Fruit fly (Drosophila melanogaster) whole organism, embryonic: ENCODE results near the gene Lsp1alpha.

Source experiments
- Abd-B ChIP-seq: fragments of 200-800 bp; sonication (Bioruptor generic); optimal IDR thresholded peaks from 2 replicates; lab custom pipeline; 2018; ENCODE audit warnings: missing biosample characterization, mild to moderate bottlenecking, missing genetic modification characterization, moderate library complexity
- Ada2b ChIP-seq: fragments of 200-800 bp; sonication (Bioruptor generic); IDR thresholded peaks from 2 replicates; pipeline ENCODE4 v1.3.6; 2022; ENCODE audit warnings: missing biosample characterization, missing genetic modification characterization
- Atf6 ChIP-seq: fragments of 200-800 bp; sonication (Bioruptor generic); IDR thresholded peaks from 2 replicates; pipeline ENCODE4 v1.3.6; 2022; ENCODE audit warnings: missing biosample characterization, missing genetic modification characterization
- Blimp-1 ChIP-seq: fragments of 200-800 bp; sonication (Bioruptor generic); optimal IDR thresholded peaks from 3 replicates; lab custom pipeline; 2018; ENCODE audit warnings: missing biosample characterization, missing genetic modification characterization, mild to moderate bottlenecking, moderate library complexity, missing genetic modification reagents
- CG10565 ChIP-seq: fragments of 200-800 bp; sonication (Bioruptor generic); optimal IDR thresholded peaks from 3 replicates; lab custom pipeline; 2016; ENCODE audit warnings: missing biosample characterization, mild to moderate bottlenecking, missing genetic modification characterization
- CG11085 ChIP-seq: fragments of 200-800 bp; sonication (Bioruptor generic); IDR thresholded peaks from 2 replicates; pipeline ENCODE4 v1.3.6; 2022; ENCODE audit warnings: missing biosample characterization, missing genetic modification characterization
- CG11247 ChIP-seq: fragments of 200-800 bp; sonication (Bioruptor generic); IDR thresholded peaks from 2 replicates; pipeline ENCODE4 v1.3.6; 2022; ENCODE audit warnings: missing biosample characterization, missing genetic modification characterization
- CG11560 ChIP-seq: fragments of 200-800 bp; sonication (Bioruptor generic); IDR thresholded peaks from 3 replicates; pipeline ENCODE4 v1.3.6; 2022; ENCODE audit warnings: missing biosample characterization, missing genetic modification characterization
- CG12219 ChIP-seq: fragments of 200-800 bp; sonication (Bioruptor generic); optimal IDR thresholded peaks from 3 replicates; lab custom pipeline; 2018; ENCODE audit warnings: missing biosample characterization, mild to moderate bottlenecking, missing genetic modification characterization
- CG15601 ChIP-seq: fragments of 200-800 bp; sonication (Bioruptor generic); optimal IDR thresholded peaks from 3 replicates; lab custom pipeline; 2019; ENCODE audit warnings: missing biosample characterization, mild to moderate bottlenecking, missing genetic modification characterization, moderate library complexity
- CG2199 ChIP-seq: fragments of 200-800 bp; sonication (Bioruptor generic); IDR thresholded peaks from 3 replicates; pipeline ENCODE4 v1.3.6; 2022; ENCODE audit warnings: missing biosample characterization, missing genetic modification characterization
- CG42726 ChIP-seq: fragments of 200-800 bp; sonication (Bioruptor generic); IDR thresholded peaks from 2 replicates; pipeline ENCODE4 v1.3.6; 2022; ENCODE audit warnings: missing biosample characterization, missing genetic modification characterization; ENCODE audit not compliant: partially characterized antibody
- CG4328 ChIP-seq: fragments of 200-800 bp; sonication (Bioruptor generic); optimal IDR thresholded peaks from 3 replicates; lab custom pipeline; 2017; ENCODE audit warnings: missing biosample characterization, missing genetic modification reagents, missing genetic modification characterization
- CG4424 ChIP-seq: fragments of 200-800 bp; sonication (Bioruptor generic); optimal IDR thresholded peaks from 3 replicates; lab custom pipeline; 2016; ENCODE audit warnings: missing biosample characterization, missing genetic modification characterization
- CG4707 ChIP-seq: fragments of 200-800 bp; sonication (Bioruptor generic); optimal IDR thresholded peaks from 2 replicates; lab custom pipeline; 2018; ENCODE audit warnings: missing biosample characterization, mild to moderate bottlenecking, missing genetic modification characterization, moderate library complexity
- CG4820 ChIP-seq: fragments of 200-800 bp; sonication (Bioruptor generic); optimal IDR thresholded peaks from 3 replicates; lab custom pipeline; 2016; ENCODE audit warnings: missing biosample characterization, missing genetic modification characterization
- CG8089 ChIP-seq: fragments of 200-800 bp; sonication (Bioruptor generic); optimal IDR thresholded peaks from 3 replicates; lab custom pipeline; 2016; ENCODE audit warnings: missing biosample characterization, missing genetic modification characterization
- CG9437 ChIP-seq: fragments of 200-800 bp; sonication (Bioruptor generic); optimal IDR thresholded peaks from 2 replicates; lab custom pipeline; 2018; ENCODE audit warnings: missing biosample characterization, mild to moderate bottlenecking, missing genetic modification characterization
- CHES-1-like ChIP-seq: fragments of 200-800 bp; sonication (Bioruptor generic); optimal IDR thresholded peaks from 2 replicates; lab custom pipeline; 2016; ENCODE audit warnings: missing biosample characterization, missing genetic modification characterization
- Doc2 ChIP-seq: fragments of 200-800 bp; sonication (Bioruptor generic); IDR thresholded peaks from 2 replicates; pipeline ENCODE4 v1.3.6; 2022; ENCODE audit warnings: missing biosample characterization, missing genetic modification characterization
- Gsc ChIP-seq: fragments of 200-800 bp; sonication (Bioruptor generic); IDR thresholded peaks from 2 replicates; pipeline ENCODE4 v1.3.6; 2022; ENCODE audit warnings: missing biosample characterization, missing genetic modification characterization
- HLH4C ChIP-seq: fragments of 200-800 bp; sonication (Bioruptor generic); IDR thresholded peaks from 3 replicates; pipeline ENCODE4 v1.3.6; 2022; ENCODE audit warnings: missing biosample characterization, missing genetic modification characterization; ENCODE audit not compliant: partially characterized antibody
- Meics ChIP-seq: fragments of 200-800 bp; sonication (Bioruptor generic); optimal IDR thresholded peaks from 2 replicates; lab custom pipeline; 2017; ENCODE audit warnings: missing biosample characterization, mild to moderate bottlenecking, missing genetic modification characterization
- Nf-YC ChIP-seq: fragments of 200-800 bp; optimal IDR thresholded peaks from 3 replicates; lab custom pipeline; 2019; ENCODE audit warnings: missing biosample characterization, mild to moderate bottlenecking, missing genetic modification characterization, moderate library complexity
- Opbp ChIP-seq: fragments of 200-800 bp; sonication (Bioruptor generic); IDR thresholded peaks from 3 replicates; pipeline ENCODE4 v1.3.6; 2022; ENCODE audit warnings: missing biosample characterization, missing genetic modification characterization; ENCODE audit not compliant: partially characterized antibody
- Ptx1 ChIP-seq: fragments of 200-800 bp; sonication (Bioruptor generic); IDR thresholded peaks from 2 replicates; pipeline ENCODE4 v1.3.6; 2022; ENCODE audit warnings: missing biosample characterization, missing genetic modification characterization
- Sox100B ChIP-seq: fragments of 200-800 bp; sonication (Bioruptor generic); optimal IDR thresholded peaks from 3 replicates; lab custom pipeline; 2018; ENCODE audit warnings: missing biosample characterization, mild to moderate bottlenecking, missing genetic modification characterization
- Stat92E ChIP-seq, 3 experiments: fragments of >200 bp in 2 of 3; fragments of 200-800 bp in 1 of 3; sonication (Bioruptor generic) in 1 of 3; optimal IDR thresholded peaks; 2 replicates each; lab custom pipeline; 2017 to 2019; ENCODE audit warnings: missing biosample characterization in 3 of 3, missing genetic modification characterization in 3 of 3, mild to moderate bottlenecking in 1 of 3, moderate library complexity in 1 of 3
- Tbp ChIP-seq: fragments of >200 bp; optimal IDR thresholded peaks from 2 replicates; lab custom pipeline; 2018; ENCODE audit warnings: missing biosample characterization, missing genetic modification characterization
- abd-A ChIP-seq: fragments of 200-800 bp; sonication (Bioruptor generic); optimal IDR thresholded peaks from 3 replicates; lab custom pipeline; 2019; ENCODE audit warnings: missing biosample characterization, mild to moderate bottlenecking, missing genetic modification characterization, moderate library complexity
- bsh ChIP-seq, 2 experiments: fragments of 200-800 bp; sonication (Bioruptor generic); optimal IDR thresholded peaks; 2 replicates each; lab custom pipeline; 2017 to 2018; ENCODE audit warnings: mild to moderate bottlenecking in 2 of 2, missing biosample characterization in 2 of 2, missing genetic modification characterization in 2 of 2, moderate library complexity in 1 of 2
- chn ChIP-seq: fragments of 200-800 bp; sonication (Bioruptor generic); optimal IDR thresholded peaks from 2 replicates; lab custom pipeline; 2016; ENCODE audit warnings: missing biosample characterization, missing genetic modification characterization
- corto ChIP-seq: fragments of 200-800 bp; sonication (Bioruptor generic); optimal IDR thresholded peaks from 2 replicates; lab custom pipeline; 2016; ENCODE audit warnings: missing biosample characterization, mild to moderate bottlenecking, missing genetic modification characterization, moderate library complexity
- danr ChIP-seq: fragments of 200-800 bp; sonication (Bioruptor generic); IDR thresholded peaks from 2 replicates; pipeline ENCODE4 v1.3.6; 2022; ENCODE audit warnings: missing biosample characterization, missing genetic modification characterization
- dmrt99B ChIP-seq: fragments of 200-800 bp; sonication (Bioruptor generic); optimal IDR thresholded peaks from 2 replicates; lab custom pipeline; 2018; ENCODE audit warnings: missing biosample characterization, mild to moderate bottlenecking, missing genetic modification characterization, moderate library complexity
- gcm ChIP-seq: fragments of 200-800 bp; sonication (Bioruptor generic); optimal IDR thresholded peaks from 2 replicates; lab custom pipeline; 2019; ENCODE audit warnings: missing biosample characterization, mild to moderate bottlenecking, missing genetic modification characterization, moderate library complexity
- grau ChIP-seq: fragments of 200-800 bp; optimal IDR thresholded peaks from 3 replicates; lab custom pipeline; 2019; ENCODE audit warnings: missing biosample characterization, mild to moderate bottlenecking, missing genetic modification characterization, moderate library complexity
- gsb-n ChIP-seq: fragments of 200-800 bp; sonication (Bioruptor generic); optimal IDR thresholded peaks from 3 replicates; lab custom pipeline; 2018; ENCODE audit warnings: missing biosample characterization, mild to moderate bottlenecking, missing genetic modification characterization
- insv ChIP-seq, 2 experiments: fragments of 200-800 bp; sonication (Bioruptor generic); optimal IDR thresholded peaks; 3 replicates each; lab custom pipeline; 2016 to 2018; ENCODE audit warnings: missing biosample characterization in 2 of 2, missing genetic modification characterization in 2 of 2
- jigr1 ChIP-seq: fragments of 200-800 bp; sonication (Bioruptor generic); IDR thresholded peaks from 3 replicates; pipeline ENCODE4 v1.3.6; 2022; ENCODE audit warnings: missing biosample characterization, missing genetic modification characterization
- lmd ChIP-seq: fragments of 200-800 bp; sonication (Bioruptor generic); IDR thresholded peaks from 2 replicates; pipeline ENCODE4 v1.3.6; 2022; ENCODE audit warnings: missing biosample characterization, missing genetic modification characterization
- nerfin-1 ChIP-seq: fragments of 200-800 bp; sonication (Bioruptor generic); optimal IDR thresholded peaks from 3 replicates; lab custom pipeline; 2019; ENCODE audit warnings: missing biosample characterization, mild to moderate bottlenecking, missing genetic modification characterization, moderate library complexity
- nom ChIP-seq: fragments of 200-800 bp; sonication (Bioruptor generic); optimal IDR thresholded peaks from 2 replicates; lab custom pipeline; 2017; ENCODE audit warnings: missing biosample characterization, missing genetic modification characterization, mild to moderate bottlenecking, moderate library complexity, missing genetic modification reagents
- psq ChIP-seq: fragments of 200-800 bp; sonication (Bioruptor generic); optimal IDR thresholded peaks from 2 replicates; lab custom pipeline; 2017; ENCODE audit warnings: missing biosample characterization, missing genetic modification characterization
- stc ChIP-seq: fragments of 200-800 bp; sonication (Bioruptor generic); IDR thresholded peaks from 2 replicates; pipeline ENCODE4 v1.3.6; 2022; ENCODE audit warnings: missing biosample characterization, missing genetic modification characterization
- trh ChIP-seq: fragments of 200-800 bp; sonication (Bioruptor generic); optimal IDR thresholded peaks from 2 replicates; lab custom pipeline; 2016; ENCODE audit warnings: missing biosample characterization, missing genetic modification characterization
- wdn ChIP-seq: fragments of 200-800 bp; sonication (Bioruptor generic); IDR thresholded peaks from 2 replicates; pipeline ENCODE4 v1.3.6; 2022; ENCODE audit warnings: missing biosample characterization, missing genetic modification characterization

Lsp1alpha gene

dm6 chrX:12510750-12511649, 20.9 kb downstream of the Lsp1alpha start (continued):
- TF ChIP-seq danr (GFP tag; lab: Robert Waterston, UW), result peak; percentile 63
- peak in 1 of 3 experiments; percentile 60 for TF ChIP-seq Stat92E (GFP tag; optimal IDR thresholded peaks at IDR 0.05; lab: Kevin White, UChicago)
- peak; percentile 76 for TF ChIP-seq lmd (GFP tag; lab: Robert Waterston, UW)
- TF ChIP-seq Opbp (GFP tag; lab: Robert Waterston, UW), result no peak
- no peak for TF ChIP-seq Doc2
- TF ChIP-seq CG4424 (GFP tag; lab: Kevin White, UChicago), result peak; percentile 87
- peak; percentile 87 for TF ChIP-seq CG4820 (GFP tag; lab: Kevin White, UChicago)
- TF ChIP-seq CG10565 (GFP tag; lab: Kevin White, UChicago), result no peak
- peak; percentile 59 for TF ChIP-seq stc
- peak; percentile 52 for TF ChIP-seq CHES-1-like (GFP tag; lab: Kevin White, UChicago)
- TF ChIP-seq wdn (GFP tag; lab: Robert Waterston, UW), result peak; percentile 65; the same call in 1 of the 2 replicates
- TF ChIP-seq CG11560 (tag; lab: Robert Waterston, UW), result 0 out of 3 replicates have a peak, but pooled peaks have one; percentile 48
- peak; percentile 58 for TF ChIP-seq CG4707 (GFP tag; lab: Kevin White, UChicago)
- TF ChIP-seq gcm (GFP tag; lab: Kevin White, UChicago), result peak; percentile 80
- TF ChIP-seq Gsc, result peak; percentile 55
- TF ChIP-seq insv (GFP tag; optimal IDR thresholded peaks at IDR 0.05; lab: Kevin White, UChicago), result no peak
- peak; percentile 75 for TF ChIP-seq Ada2b (GFP tag; lab: Robert Waterston, UW)
- TF ChIP-seq dmrt99B, result peak; percentile 81
- TF ChIP-seq abd-A (tag; lab: Kevin White, UChicago), result no peak
- peak; percentile 63 for TF ChIP-seq CG8089
- no peak for TF ChIP-seq psq (GFP tag; lab: Kevin White, UChicago)
- TF ChIP-seq CG4328 (GFP tag; lab: Kevin White, UChicago), result peak; percentile 50
- TF ChIP-seq CG15601, result peak; percentile 79
- TF ChIP-seq CG2199 (GFP tag; lab: Robert Waterston, UW), result 0 out of 3 replicates have a peak, but pooled peaks have one; percentile 31
- peak; percentile 51 for TF ChIP-seq nom
- peak; percentile 66 for TF ChIP-seq Sox100B (GFP tag; lab: Kevin White, UChicago)
- TF ChIP-seq Meics, result peak; percentile 31
- TF ChIP-seq nerfin-1, result peak; percentile 75
- no peak for TF ChIP-seq Tbp (GFP tag; lab: Kevin White, UChicago)
- TF ChIP-seq bsh (GFP tag; optimal IDR thresholded peaks at IDR 0.05; lab: Kevin White, UChicago), result peak; percentile 72 to 94
- peak; percentile 92 for TF ChIP-seq Blimp-1 (GFP tag; lab: Kevin White, UChicago)
- peak; percentile 82 for TF ChIP-seq Ptx1 (GFP tag; lab: Robert Waterston, UW)
- TF ChIP-seq HLH4C, result no peak
- TF ChIP-seq CG42726 (GFP tag; lab: Robert Waterston, UW), result no peak
- TF ChIP-seq Nf-YC (tag; lab: Kevin White, UChicago), result no peak
- 0 out of 3 replicates have a peak, but pooled peaks have one; percentile 47 for TF ChIP-seq jigr1 (GFP tag; lab: Robert Waterston, UW)
- TF ChIP-seq grau (tag; lab: Kevin White, UChicago), result peak; percentile 53
- TF ChIP-seq Atf6 (GFP tag; lab: Robert Waterston, UW), result peak; percentile 40; the same call in 1 of the 2 replicates
- peak; percentile 45 for TF ChIP-seq trh (GFP tag; lab: Kevin White, UChicago)
- peak; percentile 85 for TF ChIP-seq gsb-n (tag; lab: Kevin White, UChicago)
- TF ChIP-seq Abd-B, result peak; percentile 68
- TF ChIP-seq CG12219 (GFP tag; lab: Kevin White, UChicago), result peak; percentile 65
- peak; percentile 68 for TF ChIP-seq corto (GFP tag; lab: Kevin White, UChicago)
- TF ChIP-seq chn (GFP tag; lab: Kevin White, UChicago), result peak; percentile 79
- TF ChIP-seq CG9437 (GFP tag; lab: Kevin White, UChicago), result peak; percentile 50
- TF ChIP-seq CG11085 (GFP tag; lab: Robert Waterston, UW), result peak; percentile 41; the same call in 1 of the 2 replicates
- peak; percentile 51 for TF ChIP-seq CG11247 (GFP tag; lab: Robert Waterston, UW)
